Worm (Caenorhabditis elegans) whole organism, late embryonic: Measurements from ENCODE around the gene ilcr-1.

Source experiments
- ceh-45 ChIP-seq: fragments of 200-800 bp; sonication (Bioruptor generic); IDR thresholded peaks from 2 replicates; pipeline ENCODE4 v1.3.6; 2022; ENCODE audit warnings: missing genetic modification reagents, missing genetic modification characterization, missing compliant biosample characterization
- fax-1 ChIP-seq: sonication (generic microtip); optimal IDR thresholded peaks from 2 replicates; lab custom pipeline; 2016; ENCODE audit warnings: missing genotype, missing genetic modification characterization, missing compliant biosample characterization
- nhr-11 ChIP-seq: fragments of 150-350 bp; optimal IDR thresholded peaks from 2 replicates; lab custom pipeline; 2014; ENCODE audit warnings: missing biosample characterization, missing genetic modification characterization

ce11 chrIV:14238976-14239375, 37.3 kb upstream of the ilcr-1 start, which contains the start of gene Y64G10A.1:
- no peak for TF ChIP-seq ceh-45
- no peak for TF ChIP-seq fax-1 (tag; lab: Kevin White, UChicago)
- TF ChIP-seq nhr-11 (tag; lab: Kevin White, UChicago) = no peak
